Worm (Caenorhabditis elegans) whole organism, midembryonic: ENCODE data around the gene T16G12.3.

Experiments used
- T22C8.4 ChIP-seq: fragments of 200-800 bp; sonication (Bioruptor generic); IDR thresholded peaks from 2 replicates; pipeline ENCODE4 v1.3.6; 2022; ENCODE audit warnings: missing genetic modification characterization, missing compliant biosample characterization
- cog-1 ChIP-seq: sonication (generic microtip); optimal IDR thresholded peaks from 2 replicates; lab custom pipeline; 2016; ENCODE audit warnings: missing genetic modification characterization, missing compliant biosample characterization
- flt-1 ChIP-seq: fragments of 200-800 bp; sonication (Bioruptor generic); IDR thresholded peaks from 2 replicates; pipeline ENCODE4 v1.3.6; 2022; ENCODE audit warnings: missing genetic modification characterization, missing compliant biosample characterization
- klf-2 ChIP-seq: fragments of 200-800 bp; sonication (Bioruptor generic); conservative IDR thresholded peaks from 2 replicates; pipeline ENCODE4 v1.3.6; 2022; ENCODE audit warnings: missing genetic modification reagents, missing genetic modification characterization, missing compliant biosample characterization
- med-1 ChIP-seq: sonication (generic microtip); optimal IDR thresholded peaks from 2 replicates; lab custom pipeline; 2017; ENCODE audit warnings: missing genetic modification characterization, mild to moderate bottlenecking, missing compliant biosample characterization, antibody characterized with exemption, missing genetic modification reagents; ENCODE audit not compliant: insufficient read depth
- tab-1 ChIP-seq: fragments of 200-800 bp; sonication (Bioruptor generic); IDR thresholded peaks from 2 replicates; pipeline ENCODE4 v1.3.6; 2022; ENCODE audit warnings: missing genetic modification characterization, missing compliant biosample characterization
- ztf-29 ChIP-seq: fragments of 200-800 bp; sonication (Bioruptor generic); IDR thresholded peaks from 2 replicates; pipeline ENCODE4 v1.3.6; 2022; ENCODE audit warnings: missing genetic modification reagents, missing genetic modification characterization, missing compliant biosample characterization

DNA sequence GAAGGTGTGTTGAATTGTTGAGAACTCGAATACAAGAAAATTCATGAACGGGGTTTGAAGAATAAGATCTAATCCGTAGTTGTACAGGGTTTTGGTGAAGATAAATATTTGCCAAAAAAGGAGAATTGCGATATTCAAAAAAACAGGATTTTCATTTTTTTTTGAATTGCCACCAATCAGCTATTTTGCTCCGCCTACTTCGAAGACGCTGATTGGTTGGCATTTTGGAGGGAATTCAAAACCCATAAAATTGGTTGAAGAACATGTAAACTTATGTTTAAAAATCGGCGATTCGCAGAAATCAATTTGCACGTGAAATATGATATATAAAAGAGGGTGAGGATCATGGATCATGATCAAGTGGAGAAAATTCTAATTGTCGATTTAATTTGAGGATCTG, 25.6 kb downstream of the T16G12.3 start:
- TF ChIP-seq tab-1 (GFP tag; lab: Robert Waterston, UW) (no peak), flt-1 (GFP tag; lab: Robert Waterston, UW) (no peak), cog-1 (tag; lab: Kevin White, UChicago) (no peak), med-1 (GFP tag; lab: Kevin White, UChicago) (no peak), T22C8.4 (GFP tag; lab: Robert Waterston, UW) (no peak), klf-2 (GFP tag; lab: Robert Waterston, UW) (no peak), ztf-29 (GFP tag; lab: Robert Waterston, UW) (no peak)
